Worm (Caenorhabditis elegans) whole organism, L1 larva: ENCODE results near the gene C53C7.3.
A peak's percentile ranks its signal among the peaks of the same experiment; 100 is the strongest.

Experiments used
- C04F5.9 ChIP-seq: sonication (generic microtip); optimal IDR thresholded peaks from 2 replicates; lab custom pipeline; 2016; ENCODE audit warnings: missing genetic modification characterization, missing compliant biosample characterization
- Y116A8C.19 ChIP-seq: sonication (generic microtip); optimal IDR thresholded peaks from 2 replicates; lab custom pipeline; 2016; ENCODE audit warnings: missing compliant biosample characterization, missing genetic modification characterization, borderline replicate concordance
- efl-1 ChIP-seq, 4 experiments: fragments of 150-350 bp; optimal IDR thresholded peaks in 3 of 4; peaks in 1 of 4; 1 replicate in 1 of 4; 2 replicates in 3 of 4; lab custom pipeline; 2014; ENCODE audit warnings: missing biosample characterization in 2 of 4, missing genetic modification characterization in 2 of 4, missing genetic modification reagents in 2 of 4
- elt-3 ChIP-seq, 6 experiments: fragments of 150-350 bp in 1 of 6; sonication (generic microtip); optimal IDR thresholded peaks; 2 replicates each; lab custom pipeline; 2017 to 2018; ENCODE audit warnings: missing biosample characterization in 6 of 6, missing genetic modification characterization in 6 of 6, inconsistent platforms in 1 of 6
- fkh-10 ChIP-seq: sonication (generic microtip); optimal IDR thresholded peaks from 2 replicates; lab custom pipeline; 2017; ENCODE audit warnings: missing biosample characterization, missing genetic modification reagents, missing genetic modification characterization
- fkh-4 ChIP-seq: sonication (generic microtip); optimal IDR thresholded peaks from 2 replicates; lab custom pipeline; 2016; ENCODE audit warnings: missing compliant biosample characterization, missing genetic modification characterization, borderline replicate concordance
- mep-1 ChIP-seq: fragments of 150-350 bp; optimal IDR thresholded peaks from 2 replicates; lab custom pipeline; 2014; ENCODE audit warnings: missing biosample characterization, missing genetic modification characterization
- nhr-19 ChIP-seq: fragments of 200-800 bp; sonication (Bioruptor generic); conservative IDR thresholded peaks from 2 replicates; pipeline ENCODE4 v1.3.6; 2022; ENCODE audit warnings: missing genetic modification characterization, missing compliant biosample characterization
- nhr-47 ChIP-seq: sonication (generic microtip); optimal IDR thresholded peaks from 2 replicates; lab custom pipeline; 2016; ENCODE audit warnings: mild to moderate bottlenecking, missing genetic modification characterization, moderate library complexity, missing compliant biosample characterization
- snu-23 ChIP-seq: sonication (generic microtip); optimal IDR thresholded peaks from 2 replicates; lab custom pipeline; 2016; ENCODE audit warnings: missing genetic modification characterization, missing compliant biosample characterization

The C53C7.3 gene

DNA sequence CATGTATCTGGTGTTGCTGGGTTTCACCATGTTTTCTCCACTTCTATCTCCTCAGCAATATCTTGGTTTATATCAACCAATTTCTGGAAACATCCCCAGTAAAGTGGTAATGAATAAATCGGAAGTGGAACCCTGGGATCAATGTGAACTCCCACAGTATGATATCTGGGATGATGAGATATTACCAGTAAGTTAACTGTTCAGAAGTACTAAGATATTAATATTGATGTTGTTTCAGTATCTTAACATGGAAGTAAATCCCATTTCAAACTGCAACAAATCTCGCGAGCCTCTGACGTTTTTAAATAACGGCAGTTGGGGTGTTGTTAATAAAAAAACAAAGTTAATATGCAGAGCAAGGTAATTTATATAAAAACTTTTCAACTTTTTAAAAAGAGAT, 42.8 kb downstream of the C53C7.3 start:
- TF ChIP-seq C04F5.9 (tag; lab: Kevin White, UChicago), result no peak

DNA sequence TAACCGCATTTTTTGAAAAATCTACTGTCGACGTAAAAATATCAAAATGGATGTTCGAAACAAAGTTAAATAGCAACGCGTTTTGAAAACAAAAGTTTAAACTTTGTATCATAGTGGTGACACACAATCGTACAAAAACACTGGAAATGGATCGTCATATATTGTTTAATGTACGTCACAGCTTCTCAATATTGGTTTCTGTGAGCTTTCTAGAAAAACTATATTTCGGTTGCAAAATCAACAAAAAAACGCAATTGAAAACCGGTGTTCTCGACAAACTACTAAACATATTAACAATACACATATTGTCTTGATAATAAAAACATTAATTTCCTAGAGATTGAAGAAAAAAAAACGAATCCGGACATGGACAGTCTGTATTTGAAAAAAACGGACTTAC, 52.1 kb downstream of the C53C7.3 start, which contains the start of gene R03G8.6:
Gene R03G8.6, minus strand, starts transcription at position 101 of the 400 bp plus-strand sequence.
- TF ChIP-seq snu-23 (no peak), fkh-10 (no peak), mep-1 (tag; lab: Kevin White, UChicago) (no peak), Y116A8C.19 (tag; lab: Kevin White, UChicago) (no peak), nhr-47 (tag; lab: Kevin White, UChicago) (no peak), elt-3 (tag; optimal IDR thresholded peaks at IDR 0.05; lab: Kevin White, UChicago) (no peak), efl-1 (optimal IDR thresholded peaks at IDR 0.05; lab: Kevin White, UChicago) (no peak), efl-1 (GFP tag; optimal IDR thresholded peaks at IDR 0.05 in 1 of 2; lab: Kevin White, UChicago) (peak in 1 of 2 experiments; percentile 46), fkh-4 (tag; lab: Kevin White, UChicago) (no peak), nhr-19 (no peak)
